Fruit fly (Drosophila melanogaster): ENCODE results near the gene CG3823.

CG3823 gene

DNA sequence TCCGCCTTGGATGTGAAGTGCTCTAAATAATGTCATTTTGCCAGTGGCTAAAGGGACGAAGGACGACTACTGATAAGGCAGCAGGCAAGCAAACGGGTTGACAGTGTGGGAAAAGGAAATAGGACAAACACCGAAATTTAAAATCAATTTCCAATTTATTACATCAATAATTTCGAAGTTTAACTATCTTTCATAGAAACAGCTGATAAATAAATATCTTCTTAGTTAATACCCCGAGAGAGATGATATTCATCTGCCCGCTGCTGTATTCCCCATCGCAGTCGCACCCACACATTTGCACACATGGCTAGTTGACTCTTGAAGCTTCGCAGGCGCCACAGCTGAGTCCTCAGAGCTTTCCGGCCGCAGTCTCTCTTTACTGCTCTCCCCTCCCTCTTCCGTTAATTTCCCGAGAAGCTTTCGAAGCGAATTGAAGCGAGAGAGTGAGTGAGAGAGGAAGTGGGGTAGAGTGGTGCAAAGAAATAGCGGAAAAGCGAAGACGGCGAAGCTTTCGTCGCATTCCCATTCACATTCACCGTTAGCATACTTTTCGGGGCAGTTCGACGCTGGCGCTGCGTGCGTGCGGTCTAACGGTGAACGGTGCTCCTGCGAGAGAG lies 13.2 kb downstream of the CG3823 start (continued):
- TF ChIP-seq klu (GFP tag; IDR thresholded peaks at IDR 0.05) (0 out of 2 replicates have a peak, but pooled peaks have one; percentile 30), CkIIα-i1 (GFP tag; IDR thresholded peaks at IDR 0.05) (no peak), cg (GFP tag; optimal IDR thresholded peaks at IDR 0.05) (no peak), CG15514 (GFP tag; optimal IDR thresholded peaks at IDR 0.05) (peak; percentile 55), tin (GFP tag; optimal IDR thresholded peaks at IDR 0.05) (peak; percentile 42), Dfd (GFP tag; optimal IDR thresholded peaks at IDR 0.05) (no peak), CG4404 (GFP tag; IDR thresholded peaks at IDR 0.05) (peak; percentile 33; the same call in 1 of the 2 replicates), sim (GFP tag; IDR thresholded peaks at IDR 0.05) (peak; percentile 28; the same call in 1 of the 2 replicates), dmrt99B (tag; optimal IDR thresholded peaks at IDR 0.05) (peak; percentile 73), mirr (GFP tag; optimal IDR thresholded peaks at IDR 0.05) (peak; percentile 39), pita (GFP tag; optimal IDR thresholded peaks at IDR 0.05) (no peak), CG12299 (tag; optimal IDR thresholded peaks at IDR 0.05) (peak; percentile 35), unpg (GFP tag; optimal IDR thresholded peaks at IDR 0.05) (no peak), dpn (GFP tag; optimal IDR thresholded peaks at IDR 0.05) (peak; percentile 26 to 60), Lhr (GFP tag; optimal IDR thresholded peaks at IDR 0.05) (no peak), CG9609 (GFP tag; optimal IDR thresholded peaks at IDR 0.05) (no peak), ara (GFP tag; IDR thresholded peaks at IDR 0.05) (peak; percentile 33; the same call in 1 of the 2 replicates), pzg (GFP tag; optimal IDR thresholded peaks at IDR 0.05) (peak; percentile 5), ac (GFP tag; optimal IDR thresholded peaks at IDR 0.05) (no peak), CG33557 (GFP tag; optimal IDR thresholded peaks at IDR 0.05) (no peak), Sry-δ (GFP tag; optimal IDR thresholded peaks at IDR 0.05) (no peak), CG4360 (GFP tag; IDR thresholded peaks at IDR 0.05) (no peak), Hey (tag; optimal IDR thresholded peaks at IDR 0.05) (no peak), PHDP (tag; optimal IDR thresholded peaks at IDR 0.05) (peak; percentile 67), Hr51 (GFP tag; optimal IDR thresholded peaks at IDR 0.05) (peak; percentile 39 to 74), CG6683 (GFP tag; optimal IDR thresholded peaks at IDR 0.05) (peak; percentile 57), CG18476 (GFP tag; optimal IDR thresholded peaks at IDR 0.05) (peak; percentile 35), toy (GFP tag; IDR thresholded peaks at IDR 0.05) (0 out of 2 replicates have a peak, but pooled peaks have one; percentile 16), zf30C (GFP tag; optimal IDR thresholded peaks at IDR 0.05) (no peak), Scr (GFP tag; IDR thresholded peaks at IDR 0.05; ENCODE audit: partially characterized antibody) (no peak), ap (GFP tag; IDR thresholded peaks at IDR 0.05) (peak; percentile 51), en (GFP tag; optimal IDR thresholded peaks at IDR 0.05) (no peak), CG14441 (GFP tag; IDR thresholded peaks at IDR 0.05) (peak; percentile 67), chm (GFP tag; IDR thresholded peaks at IDR 0.05) (peak; percentile 66; the same call in 1 of the 2 replicates), ham (GFP tag; IDR thresholded peaks at IDR 0.05) (no peak; the same call in 1 of the 2 replicates), grn (GFP tag; optimal IDR thresholded peaks at IDR 0.05) (no peak), esg (GFP tag; conservative IDR thresholded peaks at IDR 0.05) (peak; percentile 62), disco-r (GFP tag; optimal IDR thresholded peaks at IDR 0.05) (peak; percentile 10), pfk (GFP tag; optimal IDR thresholded peaks at IDR 0.05) (no peak), CG14050 (GFP tag; IDR thresholded peaks at IDR 0.05) (peak; percentile 60), cato (GFP tag; optimal IDR thresholded peaks at IDR 0.05; ENCODE audit: borderline replicate concordance) (no peak), Adf1 (GFP tag; IDR thresholded peaks at IDR 0.05) (peak; percentile 18; the same call in 1 of the 2 replicates), CG7556 (GFP tag; optimal IDR thresholded peaks at IDR 0.05) (peak; percentile 85), CG15601 (tag; optimal IDR thresholded peaks at IDR 0.05) (no peak), CG30020 (tag; optimal IDR thresholded peaks at IDR 0.05) (no peak), sens (GFP tag) (peak; percentile 79), ERR (GFP tag; optimal IDR thresholded peaks at IDR 0.05) (no peak), CG10979 (tag; optimal IDR thresholded peaks at IDR 0.05) (no peak), CG3163 (GFP tag; optimal IDR thresholded peaks at IDR 0.05) (peak; percentile 7), Dad (GFP tag; optimal IDR thresholded peaks at IDR 0.05) (no peak)

Measured in whole organism, embryonic.